Worm (Caenorhabditis elegans) whole organism, mixed stage, embryonic: Measurements from ENCODE around the gene Y51H4A.937.

Source experiments
- mls-2 ChIP-seq: sonication (generic microtip); optimal IDR thresholded peaks from 2 replicates; lab custom pipeline; 2016; ENCODE audit warnings: mild to moderate bottlenecking, missing genetic modification characterization, moderate library complexity, missing compliant biosample characterization
- nhr-28 ChIP-seq: fragments of 150-350 bp; optimal IDR thresholded peaks from 2 replicates; lab custom pipeline; 2014; ENCODE audit warnings: missing biosample characterization, missing genetic modification characterization
- pha-4 ChIP-seq: fragments of 150-350 bp; optimal IDR thresholded peaks from 2 replicates; lab custom pipeline; 2018; ENCODE audit warnings: missing biosample characterization, missing genetic modification reagents, missing genetic modification characterization
- unc-62 ChIP-seq: fragments of 150-350 bp; optimal IDR thresholded peaks from 2 replicates; lab custom pipeline; 2014; ENCODE audit warnings: missing biosample characterization, missing genetic modification reagents, missing genetic modification characterization

ce11 chrIV:16492937-16493336 lies 35.5 kb upstream of the Y51H4A.937 start:
- no peak for TF ChIP-seq nhr-28 (tag; lab: Kevin White, UChicago)
- TF ChIP-seq unc-62 (GFP tag; lab: Kevin White, UChicago), result no peak
- no peak for TF ChIP-seq pha-4 (tag; lab: Kevin White, UChicago)
- no peak for TF ChIP-seq mls-2
